Worm (Caenorhabditis elegans) whole organism, late embryonic: ENCODE measurements around the gene T14B4.5.

Experiments used
- ama-1 ChIP-seq: fragments of 150-350 bp; optimal IDR thresholded peaks from 2 replicates; lab custom pipeline; 2014
- elt-2 ChIP-seq: sonication (generic microtip); optimal IDR thresholded peaks from 2 replicates; lab custom pipeline; 2016; ENCODE audit warnings: missing genetic modification reagents, missing genetic modification characterization, missing compliant biosample characterization
- hlh-13 ChIP-seq: fragments of 200-800 bp; sonication (Bioruptor generic); optimal IDR thresholded peaks from 2 replicates; lab custom pipeline; 2018; ENCODE audit warnings: mild to moderate bottlenecking, missing genetic modification characterization, missing compliant biosample characterization
- nhr-11 ChIP-seq: fragments of 150-350 bp; optimal IDR thresholded peaks from 2 replicates; lab custom pipeline; 2014; ENCODE audit warnings: missing biosample characterization, missing genetic modification characterization
- pha-4 ChIP-seq: fragments of 150-350 bp; optimal IDR thresholded peaks from 2 replicates; lab custom pipeline; 2018; ENCODE audit warnings: missing biosample characterization, missing genetic modification reagents, missing genetic modification characterization
- pros-1 ChIP-seq: fragments of 150-350 bp; optimal IDR thresholded peaks from 2 replicates; lab custom pipeline; 2014; ENCODE audit warnings: missing biosample characterization, missing genetic modification reagents, missing genetic modification characterization

ce11 chrII:6683663-6684285 lies 32.9 kb upstream of the T14B4.5 start, which contains the start of gene gyf-1:
- TF ChIP-seq pros-1 (tag; lab: Kevin White, UChicago) (no peak), nhr-11 (tag; lab: Kevin White, UChicago) (no peak), elt-2 (tag; lab: Kevin White, UChicago) (no peak), hlh-13 (GFP tag; lab: Kevin White, UChicago) (no peak), ama-1 (lab: Kevin White, UChicago) (no peak), pha-4 (no peak)
